Worm (Caenorhabditis elegans) whole organism, L4 larva: ENCODE results near the gene F08F8.6.

Experiments
- F49E8.2 ChIP-seq: sonication (generic microtip); optimal IDR thresholded peaks from 2 replicates; lab custom pipeline; 2016; ENCODE audit warnings: missing compliant biosample characterization, mild to moderate bottlenecking, missing genetic modification characterization, borderline replicate concordance
- ZK546.5 ChIP-seq, 2 experiments: sonication (generic microtip); optimal IDR thresholded peaks; 2 replicates each; lab custom pipeline; 2017; ENCODE audit warnings: missing biosample characterization in 2 of 2, missing genetic modification characterization in 2 of 2
- arid-1 ChIP-seq: fragments of 200-800 bp; sonication (Bioruptor generic); conservative IDR thresholded peaks from 2 replicates; pipeline ENCODE4 v1.3.6; 2022; ENCODE audit warnings: missing genetic modification reagents, missing genetic modification characterization, missing compliant biosample characterization
- ceh-28 ChIP-seq: fragments of 150-350 bp; optimal IDR thresholded peaks from 2 replicates; lab custom pipeline; 2014; ENCODE audit warnings: missing biosample characterization, missing genetic modification reagents, missing genetic modification characterization
- dve-1 ChIP-seq: sonication (generic microtip); optimal IDR thresholded peaks from 2 replicates; lab custom pipeline; 2017; ENCODE audit warnings: antibody characterized with exemption, mild to moderate bottlenecking, missing genetic modification characterization, missing compliant biosample characterization; ENCODE audit not compliant: insufficient read depth
- gei-8 ChIP-seq: fragments of 200-800 bp; sonication (Bioruptor generic); optimal IDR thresholded peaks from 2 replicates; lab custom pipeline; 2018; ENCODE audit warnings: mild to moderate bottlenecking, missing genetic modification characterization, missing compliant biosample characterization
- hmg-1.1 ChIP-seq: fragments of 200-800 bp; sonication (Bioruptor generic); IDR thresholded peaks from 2 replicates; pipeline ENCODE4 v1.3.6; 2022; ENCODE audit warnings: missing genetic modification reagents, missing genetic modification characterization, missing compliant biosample characterization
- lin-38 ChIP-seq: fragments of 200-800 bp; sonication (Bioruptor generic); IDR thresholded peaks from 2 replicates; pipeline ENCODE4 v1.3.6; 2022; ENCODE audit warnings: missing genetic modification reagents, missing genetic modification characterization, missing compliant biosample characterization
- mxl-2 ChIP-seq: fragments of 200-800 bp; sonication (Bioruptor generic); conservative IDR thresholded peaks from 2 replicates; pipeline ENCODE4 v1.3.6; 2022; ENCODE audit warnings: missing genetic modification reagents, missing genetic modification characterization, missing compliant biosample characterization
- zfp-2 ChIP-seq: sonication (generic microtip); optimal IDR thresholded peaks from 2 replicates; lab custom pipeline; 2016; ENCODE audit warnings: mild to moderate bottlenecking, missing genetic modification characterization, missing compliant biosample characterization

DNA sequence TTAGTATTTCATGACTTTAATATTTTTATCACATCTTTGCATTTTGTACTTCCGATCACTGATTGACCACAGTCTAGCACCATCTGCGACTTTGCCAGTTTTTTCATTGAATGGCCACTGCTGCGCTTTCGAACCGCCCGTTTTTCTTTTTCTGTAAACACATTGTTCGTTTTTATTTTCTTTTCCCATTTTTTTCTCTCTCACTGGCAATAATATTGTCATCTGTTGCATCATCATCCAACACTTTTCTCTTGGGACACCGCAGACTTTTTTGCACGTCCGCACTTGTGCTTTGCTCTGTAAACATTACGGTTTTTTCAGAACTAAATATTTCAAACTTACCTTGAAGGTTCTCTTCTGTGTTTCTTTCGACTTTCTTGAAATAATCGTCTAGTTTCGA is 15.1 kb downstream of the F08F8.6 start:
- TF ChIP-seq lin-38 (GFP tag; lab: Robert Waterston, UW): no peak
- TF ChIP-seq arid-1: no peak
- TF ChIP-seq ZK546.5 (tag; optimal IDR thresholded peaks at IDR 0.05; lab: Kevin White, UChicago): no peak
- no peak for TF ChIP-seq ceh-28
- no peak for TF ChIP-seq mxl-2 (GFP tag; lab: Robert Waterston, UW)
- no peak for TF ChIP-seq zfp-2 (tag; lab: Kevin White, UChicago)
- TF ChIP-seq gei-8 (GFP tag; lab: Kevin White, UChicago): no peak
- TF ChIP-seq dve-1 (tag; lab: Kevin White, UChicago): peak; percentile 24
- TF ChIP-seq hmg-1.1 (GFP tag; lab: Robert Waterston, UW): no peak
- no peak for TF ChIP-seq F49E8.2 (tag; lab: Kevin White, UChicago)
